Fruit fly (Drosophila melanogaster): ENCODE results near the gene Ir94c.

Gene Ir94c

dm6 chr3R:22134462-22134861 is 15.2 kb upstream of the Ir94c start (continued):
- TF ChIP-seq zf30C (GFP tag; optimal IDR thresholded peaks at IDR 0.05) (no peak), amos (GFP tag; IDR thresholded peaks at IDR 0.05; ENCODE audit: partially characterized antibody) (no peak), CG18262 (tag; optimal IDR thresholded peaks at IDR 0.05) (no peak), CG1792 (GFP tag; optimal IDR thresholded peaks at IDR 0.05) (no peak), shn (GFP tag; optimal IDR thresholded peaks at IDR 0.05) (no peak), dan (GFP tag; IDR thresholded peaks at IDR 0.05) (no peak), dpn (GFP tag; optimal IDR thresholded peaks at IDR 0.05) (no peak), CG17186 (GFP tag; optimal IDR thresholded peaks at IDR 0.05) (no peak), ssp (GFP tag; IDR thresholded peaks at IDR 0.05) (no peak), CTCF (GFP tag; optimal IDR thresholded peaks at IDR 0.05) (no peak), Xbp1 (GFP tag; optimal IDR thresholded peaks at IDR 0.05) (no peak), Stat92E (GFP tag; optimal IDR thresholded peaks at IDR 0.05) (no peak), gcm2 (GFP tag; optimal IDR thresholded peaks at IDR 0.05) (no peak), zen (tag; optimal IDR thresholded peaks at IDR 0.05) (peak; percentile 37), Hand (GFP tag; optimal IDR thresholded peaks at IDR 0.05) (no peak), ken (GFP tag; IDR thresholded peaks at IDR 0.05) (no peak), cad (GFP tag; optimal IDR thresholded peaks at IDR 0.05) (peak; percentile 25), Pdp1 (GFP tag; optimal IDR thresholded peaks at IDR 0.05) (no peak), Dp (GFP tag; optimal IDR thresholded peaks at IDR 0.05) (no peak), bbx (GFP tag; IDR thresholded peaks at IDR 0.05; ENCODE audit: partially characterized antibody) (no peak), org-1 (GFP tag; optimal IDR thresholded peaks at IDR 0.05) (no peak), CG2129 (GFP tag; IDR thresholded peaks at IDR 0.05; ENCODE audit: partially characterized antibody) (no peak), knrl (GFP tag; IDR thresholded peaks at IDR 0.05; ENCODE audit: partially characterized antibody) (no peak), CG6654 (GFP tag; optimal IDR thresholded peaks at IDR 0.05) (no peak), CG4424 (GFP tag; optimal IDR thresholded peaks at IDR 0.05) (no peak), kni (GFP tag; optimal IDR thresholded peaks at IDR 0.05) (no peak), CG11085 (GFP tag; IDR thresholded peaks at IDR 0.05) (no peak), CG2199 (GFP tag; IDR thresholded peaks at IDR 0.05) (no peak), HLH54F (GFP tag; optimal IDR thresholded peaks at IDR 0.05) (no peak), CG2120 (GFP tag; optimal IDR thresholded peaks at IDR 0.05) (no peak), lilli (GFP tag; optimal IDR thresholded peaks at IDR 0.05) (no peak), pros (GFP tag; optimal IDR thresholded peaks at IDR 0.05) (peak; percentile 86), CG8359 (GFP tag; optimal IDR thresholded peaks at IDR 0.05; ENCODE audit: borderline replicate concordance) (no peak)

DNA sequence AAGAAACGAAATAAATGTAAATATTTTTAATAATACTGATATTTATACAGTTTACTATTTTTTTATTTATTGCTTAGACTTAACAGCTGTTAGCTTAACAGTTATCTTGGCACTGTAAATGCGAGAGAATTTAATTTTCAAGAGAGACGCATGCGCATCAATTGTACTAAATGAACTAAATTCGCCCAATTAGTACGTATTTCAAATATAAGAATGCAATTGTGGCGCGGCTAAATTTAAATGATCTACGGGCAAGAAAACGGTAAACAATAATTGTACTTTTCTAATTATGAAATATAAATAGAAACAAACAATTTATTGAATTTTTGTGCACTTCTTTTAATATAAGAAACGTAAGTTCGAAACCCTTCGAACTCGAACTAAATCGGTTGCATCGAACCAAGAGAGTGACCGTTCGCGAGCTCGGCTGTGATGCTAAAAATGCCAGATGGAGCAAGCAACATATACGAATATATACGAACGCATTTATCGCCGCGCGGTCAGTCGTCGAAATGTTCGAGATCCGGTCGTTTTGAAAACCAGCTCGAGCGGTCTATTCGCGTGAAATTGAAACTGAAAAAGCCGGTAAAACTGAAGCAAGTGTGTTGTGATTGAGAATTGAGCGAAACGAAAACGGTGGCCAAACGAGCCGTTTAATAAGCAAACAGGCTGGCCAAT is 14.2 kb upstream of the Ir94c start, which contains the start of gene SKIP:
Gene SKIP (plus strand): TSS at position 494 of the 678 bp plus-strand sequence.
- TF ChIP-seq CG9437 (GFP tag; optimal IDR thresholded peaks at IDR 0.05) (no peak), Meics (GFP tag; optimal IDR thresholded peaks at IDR 0.05) (peak; percentile 27), CG8765 (GFP tag; IDR thresholded peaks at IDR 0.05) (no peak), CG42726 (GFP tag; IDR thresholded peaks at IDR 0.05; ENCODE audit: partially characterized antibody) (peak; percentile 76), CG1024 (GFP tag; IDR thresholded peaks at IDR 0.05) (peak; percentile 40; the same call in 1 of the 2 replicates), NC2α (GFP tag; optimal IDR thresholded peaks at IDR 0.05) (peak; percentile 70), rib (GFP tag; IDR thresholded peaks at IDR 0.05) (0 out of 2 replicates have a peak, but pooled peaks have one; percentile 51), CG18262 (tag; optimal IDR thresholded peaks at IDR 0.05) (peak; percentile 14), CG2712 (tag; optimal IDR thresholded peaks at IDR 0.05) (peak; percentile 28), Adf1 (GFP tag; IDR thresholded peaks at IDR 0.05) (peak; percentile 30; the same call in 1 of the 2 replicates), pho (GFP tag; optimal IDR thresholded peaks at IDR 0.05) (peak; percentile 27), CG11504 (tag; optimal IDR thresholded peaks at IDR 0.05) (peak; percentile 73), lab (GFP tag; optimal IDR thresholded peaks at IDR 0.05) (peak; percentile 59), disco-r (GFP tag; optimal IDR thresholded peaks at IDR 0.05) (no peak), CG32532 (GFP tag; IDR thresholded peaks at IDR 0.05) (no peak), dan (GFP tag; IDR thresholded peaks at IDR 0.05) (no peak), E2f2 (GFP tag; IDR thresholded peaks at IDR 0.05) (peak; percentile 70), Bgb (GFP tag; IDR thresholded peaks at IDR 0.05; ENCODE audit: partially characterized antibody) (peak; percentile 67), CG31441 (GFP tag; IDR thresholded peaks at IDR 0.05) (peak; percentile 19; the same call in 1 of the 2 replicates), ewg (GFP tag; optimal IDR thresholded peaks at IDR 0.05) (peak; percentile 71)

All from whole organism, embryonic.